Fruit fly (Drosophila melanogaster) ovary, adult (tissue): ENCODE results near the gene sloth2.

Source experiments
- CG17801 ChIP-seq: fragments of 200-800 bp; optimal IDR thresholded peaks from 2 replicates; lab custom pipeline; 2019; ENCODE audit warnings: missing biosample characterization, mild to moderate bottlenecking, missing genetic modification characterization, moderate library complexity; ENCODE audit not compliant: partially characterized antibody

The sloth2 gene

DNA sequence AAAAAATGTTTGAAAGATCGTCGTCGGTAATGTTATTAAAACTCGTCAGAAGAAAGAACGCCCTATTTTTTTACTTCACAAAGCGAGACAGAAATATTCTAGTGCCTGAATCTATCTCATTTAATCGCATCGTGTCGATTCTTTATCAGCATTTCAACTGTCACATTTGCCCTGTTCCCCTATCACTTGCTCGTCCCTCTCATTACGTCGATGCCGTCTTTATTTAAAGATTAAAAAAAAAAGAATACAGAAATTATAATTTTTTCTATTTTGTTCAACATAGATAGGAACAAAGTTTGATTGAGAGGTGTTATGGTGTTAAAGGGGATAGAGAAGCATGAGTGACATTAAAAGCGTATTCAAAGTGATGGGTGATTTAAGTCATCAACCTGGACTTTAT is 23.1 kb upstream of the sloth2 start:
- no peak for TF ChIP-seq CG17801 (GFP tag; lab: Kevin White, UChicago)

- no peak for TF ChIP-seq CG17801 (GFP tag; lab: Kevin White, UChicago)
Measured at dm6 chrX:6988632-6989338, 22.4 kb upstream of the sloth2 start.

DNA sequence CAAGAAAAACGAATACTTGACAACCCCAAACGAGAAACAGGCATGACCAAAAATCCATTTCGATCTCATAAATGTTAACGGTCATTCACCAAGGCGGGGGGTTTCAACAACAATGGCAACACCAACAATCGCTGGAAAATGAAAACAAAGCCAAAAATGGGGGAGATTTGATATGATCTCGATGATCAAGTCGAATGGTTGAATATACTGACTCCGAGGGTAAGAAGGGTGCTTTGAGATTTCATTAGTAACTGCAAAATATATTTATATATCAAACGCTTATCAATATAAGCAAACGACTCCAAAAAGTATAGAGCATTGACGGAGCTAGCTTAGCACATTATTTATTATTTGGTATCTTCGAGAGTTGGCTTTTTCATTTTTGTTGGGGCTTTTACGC is 21.1 kb upstream of the sloth2 start:
- TF ChIP-seq CG17801 (GFP tag; lab: Kevin White, UChicago), result no peak

dm6 chrX:6991286-6991685 is 19.9 kb upstream of the sloth2 start, which contains the start of gene ogre:
TSS of gene ogre (minus strand) at chrX:6991318.
- TF ChIP-seq CG17801 (GFP tag; lab: Kevin White, UChicago), result no peak

- no peak for TF ChIP-seq CG17801 (GFP tag; lab: Kevin White, UChicago)
Measured at dm6 chrX:6993350-6993749, 17.8 kb upstream of the sloth2 start, which contains the start of gene Inx7. TSS of gene Inx7 (minus strand) at chrX:6993612.

DNA sequence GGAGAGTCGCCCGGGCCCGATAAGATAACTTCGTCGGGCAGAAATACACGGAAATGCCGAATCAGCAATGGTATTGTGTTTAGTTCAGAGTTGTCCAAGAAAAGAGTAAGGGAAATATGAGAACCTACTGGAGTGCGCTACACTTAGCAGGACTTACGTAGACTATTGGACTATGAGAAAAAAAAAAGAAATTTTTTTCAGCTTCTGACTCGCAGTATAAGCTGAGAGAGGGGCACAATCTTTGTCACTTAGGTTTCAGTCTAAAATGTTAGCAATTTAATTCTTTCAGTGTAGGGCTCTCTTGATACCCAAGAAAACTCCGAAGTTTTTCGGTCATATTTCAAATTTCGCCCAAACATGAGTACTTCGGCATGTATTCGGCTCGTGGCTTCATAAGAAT is 17.4 kb upstream of the sloth2 start:
- peak; percentile 35 for TF ChIP-seq CG17801 (GFP tag; lab: Kevin White, UChicago)

DNA sequence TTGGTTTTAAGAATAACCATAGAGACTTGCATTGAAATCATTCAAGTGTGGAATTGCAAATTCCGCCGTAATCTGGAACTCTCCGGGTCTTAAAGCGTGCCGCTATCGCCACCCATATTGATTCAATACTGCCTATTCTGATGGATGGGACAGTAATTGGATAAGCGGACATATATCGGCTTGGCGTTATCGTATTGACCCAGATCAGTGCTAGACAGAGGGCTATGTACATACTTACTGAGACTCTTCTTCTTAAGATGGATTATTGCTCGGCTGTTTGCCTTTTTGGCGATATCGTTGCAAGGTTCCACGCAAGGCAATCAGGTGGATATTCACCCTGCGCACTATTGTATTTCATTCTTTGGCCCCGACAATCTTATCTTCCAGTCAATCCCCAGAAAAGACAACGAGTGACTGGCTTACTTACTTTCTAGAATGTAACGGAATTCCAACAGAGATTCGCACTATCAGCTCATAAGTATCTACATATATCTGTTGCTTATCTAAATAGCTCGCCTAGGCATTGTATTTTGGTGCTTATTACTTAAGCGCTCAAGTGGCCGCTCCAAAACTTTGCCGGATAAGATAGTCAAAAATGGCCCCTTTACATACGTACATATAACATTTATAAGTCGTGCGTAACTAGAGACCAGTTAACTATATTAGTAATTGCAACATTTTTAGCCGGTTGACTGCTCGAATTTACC is 16.5 kb upstream of the sloth2 start:
- TF ChIP-seq CG17801 (GFP tag; lab: Kevin White, UChicago), result no peak

DNA sequence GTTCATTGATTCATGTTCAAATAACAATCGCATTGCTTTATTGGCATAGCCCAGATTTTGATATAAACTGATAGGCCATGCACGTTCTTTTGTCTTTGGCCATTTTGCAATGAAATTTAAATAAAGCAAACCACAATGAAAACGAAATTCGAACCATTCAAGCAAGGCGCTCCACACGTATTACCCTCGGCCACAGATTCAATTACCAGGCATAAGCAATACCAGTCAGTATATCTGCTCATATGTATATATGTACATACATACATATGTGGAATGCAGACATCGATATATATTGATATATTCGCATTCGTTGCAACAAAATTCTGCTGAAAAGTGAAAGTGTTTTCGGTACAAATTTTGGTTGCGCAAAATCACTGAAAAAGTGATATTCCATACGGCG is 15.9 kb upstream of the sloth2 start:
- TF ChIP-seq CG17801 (GFP tag; lab: Kevin White, UChicago), result no peak

DNA sequence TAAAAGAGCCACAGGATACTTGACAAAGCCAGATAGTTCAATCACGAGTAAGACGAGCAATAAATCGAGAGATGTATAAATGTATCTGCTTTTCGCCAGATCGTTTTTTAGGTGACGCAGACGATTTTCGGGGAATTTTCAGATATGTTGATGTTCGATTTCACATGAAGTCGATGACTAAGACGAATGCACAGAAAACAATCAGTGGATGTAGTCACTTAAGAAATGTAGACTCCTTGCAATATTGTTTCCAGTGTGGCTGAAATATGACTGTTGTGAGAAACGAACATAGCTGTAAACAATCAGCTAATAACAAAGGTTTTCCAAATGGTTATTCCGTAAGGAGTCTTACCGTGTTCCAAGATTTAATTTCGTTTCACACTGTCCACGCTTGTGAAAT is 15.0 kb upstream of the sloth2 start:
- TF ChIP-seq CG17801 (GFP tag; lab: Kevin White, UChicago), result no peak

dm6 chrX:6996965-6997652 is 14.0 kb upstream of the sloth2 start:
- TF ChIP-seq CG17801 (GFP tag; lab: Kevin White, UChicago), result no peak

dm6 chrX:6997653-6998491 is 13.3 kb upstream of the sloth2 start:
- peak; percentile 22 for TF ChIP-seq CG17801 (GFP tag; lab: Kevin White, UChicago)

DNA sequence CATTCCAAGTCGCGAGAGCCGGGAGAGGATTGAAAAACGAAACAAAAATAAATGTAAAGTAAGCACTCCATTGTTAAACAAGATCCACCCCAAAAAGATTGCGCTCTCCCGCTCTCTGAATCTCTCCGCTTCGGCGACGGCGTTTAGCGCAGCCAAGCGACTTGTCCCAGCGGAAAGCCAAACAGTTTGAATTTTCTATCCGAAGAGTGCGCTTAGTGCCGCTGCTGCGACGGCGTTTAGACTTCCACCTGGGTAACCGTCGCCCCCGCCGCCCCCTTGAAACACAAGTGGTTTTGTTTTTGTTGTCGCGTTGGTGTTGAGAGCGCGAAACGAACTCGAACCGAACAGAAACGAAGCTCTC is 12.7 kb upstream of the sloth2 start, which contains the start of gene Inx2:
Gene Inx2, plus strand, starts transcription at position 181 of the 361 bp plus-strand sequence.
- peak; percentile 85 for TF ChIP-seq CG17801 (GFP tag; lab: Kevin White, UChicago)

DNA sequence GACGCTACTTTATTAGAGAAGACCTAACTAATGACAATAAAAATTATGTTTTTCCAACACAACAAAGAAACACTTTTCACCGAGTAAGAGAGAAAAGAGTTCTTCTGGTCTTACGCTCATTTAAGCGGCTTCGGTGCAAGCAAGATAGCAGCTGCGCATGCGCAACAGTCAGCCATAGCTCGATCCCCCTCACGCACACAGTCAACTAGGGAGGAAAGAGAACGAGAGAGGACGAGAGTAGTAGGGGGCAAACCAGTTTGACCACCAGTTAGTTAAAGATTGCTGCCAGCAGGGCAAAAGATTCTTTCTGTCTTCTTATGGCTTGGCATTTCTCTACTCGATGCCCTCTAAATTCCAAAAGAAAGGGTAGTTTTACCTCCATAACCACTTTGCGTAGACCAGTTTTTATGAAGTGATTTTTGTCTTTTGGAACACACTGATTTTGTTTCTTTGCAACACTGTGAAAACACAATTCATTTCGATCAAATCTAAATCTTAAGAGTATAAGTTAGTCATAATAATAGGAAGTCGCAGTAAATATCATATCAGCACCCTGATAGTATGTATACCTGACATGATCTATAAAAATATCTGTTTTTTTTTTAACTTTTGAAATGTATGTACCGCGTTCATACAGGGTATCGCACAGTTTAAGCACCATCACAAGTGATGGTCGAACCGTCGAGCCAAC is 10.6 kb upstream of the sloth2 start:
- TF ChIP-seq CG17801 (GFP tag; lab: Kevin White, UChicago), result no peak
